Worm (Caenorhabditis elegans): ENCODE measurements around the gene R10E4.11.
A peak's percentile ranks its signal among the peaks of the same experiment; 100 is the strongest.

R10E4.11 gene

ce11 chrIII:4283175-4283574 is 17.7 kb downstream of the R10E4.11 start:
- no peak for TF ChIP-seq fos-1 (tag; optimal IDR thresholded peaks at IDR 0.05)
- TF ChIP-seq peb-1 (tag; optimal IDR thresholded peaks at IDR 0.05) = no peak
- peak; percentile 90 for TF ChIP-seq F13H6.1 (tag; optimal IDR thresholded peaks at IDR 0.05)
- TF ChIP-seq ceh-82 (tag; optimal IDR thresholded peaks at IDR 0.05) = no peak
- no peak for TF ChIP-seq ztf-1 (GFP tag; conservative IDR thresholded peaks at IDR 0.05)
- TF ChIP-seq unc-55 (GFP tag; optimal IDR thresholded peaks at IDR 0.05) = no peak
- TF ChIP-seq C34F6.9 (tag; optimal IDR thresholded peaks at IDR 0.05) = peak; percentile 35
- TF ChIP-seq mab-5 (tag; optimal IDR thresholded peaks at IDR 0.05) = no peak
- peak; percentile 44 for TF ChIP-seq egl-27 (tag; optimal IDR thresholded peaks at IDR 0.05)
- peak in 1 of 2 experiments; percentile 41 for TF ChIP-seq lsy-2 (tag; optimal IDR thresholded peaks at IDR 0.05)
- peak; percentile 68 for TF ChIP-seq nhr-129 (tag; optimal IDR thresholded peaks at IDR 0.05)
- TF ChIP-seq ztf-4 (tag; optimal IDR thresholded peaks at IDR 0.05) = peak; percentile 21
- no peak for TF ChIP-seq Y55F3AM.14 (GFP tag; optimal IDR thresholded peaks at IDR 0.05)
- no peak for TF ChIP-seq gmeb-1 (tag; optimal IDR thresholded peaks at IDR 0.05)
- TF ChIP-seq lin-13 (GFP tag; optimal IDR thresholded peaks at IDR 0.05) = no peak
- TF ChIP-seq crh-2 (tag; optimal IDR thresholded peaks at IDR 0.05) = no peak
- peak; percentile 80 for TF ChIP-seq sma-9 (GFP tag; optimal IDR thresholded peaks at IDR 0.05)
- no peak for TF ChIP-seq sma-9 (tag; optimal IDR thresholded peaks at IDR 0.05)

ce11 chrIII:4281955-4282618 is 18.8 kb downstream of the R10E4.11 start:
- TF ChIP-seq sem-4 (tag; optimal IDR thresholded peaks at IDR 0.05) (peak; percentile 99), ZK546.5 (tag; optimal IDR thresholded peaks at IDR 0.05) (peak; percentile 57), nhr-77 (tag; optimal IDR thresholded peaks at IDR 0.05) (peak; percentile 27), lin-13 (GFP tag; optimal IDR thresholded peaks at IDR 0.05) (peak; percentile 94), elt-1 (tag; optimal IDR thresholded peaks at IDR 0.05) (peak; percentile 30), unc-62 (GFP tag; optimal IDR thresholded peaks at IDR 0.05) (peak; percentile 85), mdl-1 (tag; optimal IDR thresholded peaks at IDR 0.05) (peak; percentile 94 to 97), zag-1 (tag; optimal IDR thresholded peaks at IDR 0.05) (peak; percentile 95), nhr-21 (tag; optimal IDR thresholded peaks at IDR 0.05) (peak; percentile 99), blmp-1 (tag; optimal IDR thresholded peaks at IDR 0.05; ENCODE audit: insufficient read depth) (peak; percentile 82), ztf-4 (tag; optimal IDR thresholded peaks at IDR 0.05) (peak; percentile 97), sma-9 (GFP tag; optimal IDR thresholded peaks at IDR 0.05) (peak; percentile 100), sma-9 (tag; optimal IDR thresholded peaks at IDR 0.05) (peak; percentile 97), crh-2 (tag; optimal IDR thresholded peaks at IDR 0.05) (peak; percentile 97), ama-1 (optimal IDR thresholded peaks at IDR 0.05) (no peak), lsy-2 (tag; optimal IDR thresholded peaks at IDR 0.05) (peak; percentile 86 to 95), egl-27 (tag; optimal IDR thresholded peaks at IDR 0.05) (peak; percentile 98), nhr-11 (tag; optimal IDR thresholded peaks at IDR 0.05) (peak; percentile 70), ceh-16 (tag; optimal IDR thresholded peaks at IDR 0.05) (peak; percentile 93), nhr-129 (tag; optimal IDR thresholded peaks at IDR 0.05) (peak; percentile 96), dmd-4 (tag; optimal IDR thresholded peaks at IDR 0.05) (peak; percentile 15), fos-1 (tag; optimal IDR thresholded peaks at IDR 0.05) (peak; percentile 94), mbf-1 (tag; optimal IDR thresholded peaks at IDR 0.05) (no peak), nhr-10 (tag; optimal IDR thresholded peaks at IDR 0.05) (peak; percentile 66), nhr-6 (tag; optimal IDR thresholded peaks at IDR 0.05) (peak; percentile 96), skn-1 (tag; optimal IDR thresholded peaks at IDR 0.05) (peak; percentile 54), C34F6.9 (tag; optimal IDR thresholded peaks at IDR 0.05) (peak; percentile 96), alr-1 (tag; optimal IDR thresholded peaks at IDR 0.05) (no peak), peb-1 (tag; optimal IDR thresholded peaks at IDR 0.05) (peak; percentile 90), snpc-4 (tag; optimal IDR thresholded peaks at IDR 0.05) (peak; percentile 91), nhr-237 (tag; optimal IDR thresholded peaks at IDR 0.05) (peak; percentile 58), nhr-23 (tag; optimal IDR thresholded peaks at IDR 0.05) (no peak), R02D3.7 (tag; optimal IDR thresholded peaks at IDR 0.05) (peak; percentile 3), Y55F3AM.14 (GFP tag; optimal IDR thresholded peaks at IDR 0.05) (peak; percentile 99), unc-55 (GFP tag; optimal IDR thresholded peaks at IDR 0.05) (peak; percentile 87), mab-5 (tag; optimal IDR thresholded peaks at IDR 0.05) (peak; percentile 93), F13H6.1 (tag; optimal IDR thresholded peaks at IDR 0.05) (peak; percentile 100), gmeb-1 (tag; optimal IDR thresholded peaks at IDR 0.05) (peak; percentile 78), nhr-12 (tag; optimal IDR thresholded peaks at IDR 0.05) (peak; percentile 67), ceh-82 (tag; optimal IDR thresholded peaks at IDR 0.05) (peak; percentile 74), sma-3 (GFP tag; optimal IDR thresholded peaks at IDR 0.05) (peak; percentile 99), aly-2 (tag; optimal IDR thresholded peaks at IDR 0.05) (no peak), lin-11 (tag; optimal IDR thresholded peaks at IDR 0.05) (peak; percentile 95), lin-39 (tag; optimal IDR thresholded peaks at IDR 0.05) (peak; percentile 69), unc-39 (tag; optimal IDR thresholded peaks at IDR 0.05) (no peak), nhr-25 (tag; optimal IDR thresholded peaks at IDR 0.05) (peak; percentile 98), ztf-1 (GFP tag; conservative IDR thresholded peaks at IDR 0.05) (no peak), ztf-11 (tag; optimal IDR thresholded peaks at IDR 0.05) (peak; percentile 55), elt-3 (tag; optimal IDR thresholded peaks at IDR 0.05) (no peak)

Measured in whole organism, L2 larva.